Fruit fly (Drosophila melanogaster) whole organism, embryonic: ENCODE data around the gene CG13012.

ENCODE experiments used
- Adf1 ChIP-seq: fragments of 200-800 bp; sonication (Bioruptor generic); IDR thresholded peaks from 2 replicates; pipeline ENCODE4 v1.3.6; 2022; ENCODE audit warnings: missing biosample characterization, missing genetic modification characterization
- Bteb2 ChIP-seq: fragments of 200-800 bp; sonication (Bioruptor generic); optimal IDR thresholded peaks from 2 replicates; lab custom pipeline; 2016; ENCODE audit warnings: missing biosample characterization, missing genetic modification characterization
- CG10209 ChIP-seq: fragments of 200-800 bp; sonication (Bioruptor generic); optimal IDR thresholded peaks from 3 replicates; lab custom pipeline; 2017; ENCODE audit warnings: missing biosample characterization, mild to moderate bottlenecking, missing genetic modification characterization, missing genetic modification reagents
- CG10979 ChIP-seq: fragments of 200-800 bp; sonication (Bioruptor generic); optimal IDR thresholded peaks from 2 replicates; lab custom pipeline; 2018; ENCODE audit warnings: missing biosample characterization, mild to moderate bottlenecking, missing genetic modification characterization, moderate library complexity
- CG11398 ChIP-seq: fragments of 200-800 bp; sonication (Bioruptor generic); optimal IDR thresholded peaks from 2 replicates; lab custom pipeline; 2016; ENCODE audit warnings: missing biosample characterization, missing genetic modification characterization
- CG12659 ChIP-seq: fragments of 200-800 bp; sonication (Bioruptor generic); optimal IDR thresholded peaks from 3 replicates; lab custom pipeline; 2017; ENCODE audit warnings: mild to moderate bottlenecking, missing biosample characterization, missing genetic modification reagents, missing genetic modification characterization
- CG12769 ChIP-seq: fragments of 200-800 bp; sonication (Bioruptor generic); optimal IDR thresholded peaks from 2 replicates; lab custom pipeline; 2019; ENCODE audit warnings: missing biosample characterization, mild to moderate bottlenecking, missing genetic modification characterization, moderate library complexity
- CG13894 ChIP-seq: fragments of 200-800 bp; sonication (Bioruptor generic); optimal IDR thresholded peaks from 3 replicates; lab custom pipeline; 2018; ENCODE audit warnings: missing biosample characterization, mild to moderate bottlenecking, missing genetic modification characterization, moderate library complexity
- CG15696 ChIP-seq: fragments of 200-800 bp; sonication (Bioruptor generic); optimal IDR thresholded peaks from 2 replicates; lab custom pipeline; 2019; ENCODE audit warnings: missing biosample characterization, mild to moderate bottlenecking, missing genetic modification characterization, moderate library complexity
- CG1792 ChIP-seq: fragments of 200-800 bp; sonication (Bioruptor generic); optimal IDR thresholded peaks from 2 replicates; lab custom pipeline; 2016; ENCODE audit warnings: missing biosample characterization, missing genetic modification characterization
- CG1832 ChIP-seq: fragments of 200-800 bp; sonication (Bioruptor generic); optimal IDR thresholded peaks from 2 replicates; lab custom pipeline; 2017; ENCODE audit warnings: missing biosample characterization, mild to moderate bottlenecking, missing genetic modification characterization, inconsistent platforms
- CG18619 ChIP-seq: fragments of 200-800 bp; sonication (Bioruptor generic); optimal IDR thresholded peaks from 3 replicates; lab custom pipeline; 2017; ENCODE audit warnings: missing biosample characterization, mild to moderate bottlenecking, missing genetic modification characterization
- CG2889 ChIP-seq: fragments of 200-800 bp; sonication (Bioruptor generic); IDR thresholded peaks from 3 replicates; pipeline ENCODE4 v1.3.6; 2022; ENCODE audit warnings: missing biosample characterization, missing genetic modification characterization
- CG32532 ChIP-seq: fragments of 200-800 bp; sonication (Bioruptor generic); IDR thresholded peaks from 2 replicates; pipeline ENCODE4 v1.3.6; 2022; ENCODE audit warnings: missing biosample characterization, missing genetic modification characterization
- CG34422 ChIP-seq: fragments of 200-800 bp; sonication (Bioruptor generic); IDR thresholded peaks from 3 replicates; pipeline ENCODE4 v1.3.6; 2022; ENCODE audit warnings: missing biosample characterization, missing genetic modification characterization
- CG6765 ChIP-seq: fragments of 200-800 bp; sonication (Bioruptor generic); optimal IDR thresholded peaks from 3 replicates; lab custom pipeline; 2017; ENCODE audit warnings: missing biosample characterization, mild to moderate bottlenecking, missing genetic modification characterization
- CG8359 ChIP-seq: fragments of 200-800 bp; sonication (Bioruptor generic); optimal IDR thresholded peaks from 2 replicates; lab custom pipeline; 2017; ENCODE audit warnings: missing biosample characterization, mild to moderate bottlenecking, missing genetic modification characterization, borderline replicate concordance
- CG9817 ChIP-seq: fragments of 200-800 bp; sonication (Bioruptor generic); optimal IDR thresholded peaks from 2 replicates; lab custom pipeline; 2018; ENCODE audit warnings: missing biosample characterization, mild to moderate bottlenecking, missing genetic modification characterization, moderate library complexity
- CG9876 ChIP-seq: fragments of 200-800 bp; sonication (Bioruptor generic); optimal IDR thresholded peaks from 2 replicates; lab custom pipeline; 2016; ENCODE audit warnings: missing biosample characterization, missing genetic modification characterization
- CTCF ChIP-seq: fragments of 200-800 bp; sonication (Bioruptor generic); optimal IDR thresholded peaks from 2 replicates; lab custom pipeline; 2017; ENCODE audit warnings: missing biosample characterization, mild to moderate bottlenecking, missing genetic modification characterization, moderate library complexity
- CoRest ChIP-seq: fragments of 200-800 bp; sonication (Bioruptor generic); optimal IDR thresholded peaks from 3 replicates; lab custom pipeline; 2018; ENCODE audit warnings: missing biosample characterization, mild to moderate bottlenecking, missing genetic modification characterization, moderate library complexity
- Dbx ChIP-seq: fragments of 200-800 bp; sonication (Bioruptor generic); IDR thresholded peaks from 3 replicates; pipeline ENCODE4 v1.3.6; 2022; ENCODE audit warnings: missing biosample characterization, missing genetic modification characterization
- Dip2 ChIP-seq: fragments of 200-800 bp; sonication (Bioruptor generic); IDR thresholded peaks from 2 replicates; pipeline ENCODE4 v1.3.6; 2022; ENCODE audit warnings: missing biosample characterization, missing genetic modification characterization
- Hr51 ChIP-seq, 2 experiments: fragments of 200-800 bp; sonication (Bioruptor generic); optimal IDR thresholded peaks; 2 replicates in 1 of 2; 3 replicates in 1 of 2; lab custom pipeline; 2016 to 2018; ENCODE audit warnings: missing biosample characterization in 2 of 2, missing genetic modification characterization in 2 of 2, mild to moderate bottlenecking in 1 of 2, moderate library complexity in 1 of 2
- Med ChIP-seq: fragments of 200-800 bp; sonication (Bioruptor generic); peaks from one replicate; lab custom pipeline; 2016; ENCODE audit warnings: missing biosample characterization, missing genetic modification characterization, mild to moderate bottlenecking, inconsistent platforms, moderate library complexity
- Mrtf ChIP-seq: fragments of 200-800 bp; sonication (Bioruptor generic); IDR thresholded peaks from 3 replicates; pipeline ENCODE4 v1.3.6; 2022; ENCODE audit warnings: missing biosample characterization, missing genetic modification characterization
- abd-A ChIP-seq: fragments of 200-800 bp; sonication (Bioruptor generic); optimal IDR thresholded peaks from 3 replicates; lab custom pipeline; 2019; ENCODE audit warnings: missing biosample characterization, mild to moderate bottlenecking, missing genetic modification characterization, moderate library complexity
- aop ChIP-seq: fragments of 200-800 bp; sonication (Bioruptor generic); IDR thresholded peaks from 2 replicates; pipeline ENCODE4 v1.3.6; 2022; ENCODE audit warnings: missing biosample characterization, missing genetic modification characterization
- bbx ChIP-seq: fragments of 200-800 bp; sonication (Bioruptor generic); IDR thresholded peaks from 2 replicates; pipeline ENCODE4 v1.3.6; 2022; ENCODE audit warnings: missing biosample characterization, missing genetic modification characterization; ENCODE audit not compliant: partially characterized antibody
- caup ChIP-seq: fragments of 200-800 bp; sonication (Bioruptor generic); optimal IDR thresholded peaks from 3 replicates; lab custom pipeline; 2017; ENCODE audit warnings: missing biosample characterization, mild to moderate bottlenecking, missing genetic modification characterization, moderate library complexity; ENCODE audit not compliant: severe bottlenecking
- cg ChIP-seq: fragments of 200-800 bp; sonication (Bioruptor generic); optimal IDR thresholded peaks from 3 replicates; lab custom pipeline; 2019; ENCODE audit warnings: missing biosample characterization, mild to moderate bottlenecking, missing genetic modification characterization, moderate library complexity
- chinmo ChIP-seq: fragments of 200-800 bp; sonication (Bioruptor generic); IDR thresholded peaks from 4 replicates; pipeline ENCODE4 v1.3.6; 2022; ENCODE audit warnings: missing biosample characterization, missing genetic modification characterization; ENCODE audit not compliant: partially characterized antibody
- ci ChIP-seq: fragments of 200-800 bp; sonication (Bioruptor generic); IDR thresholded peaks from 3 replicates; pipeline ENCODE4 v1.3.6; 2022; ENCODE audit warnings: missing biosample characterization, missing genetic modification characterization
- crol ChIP-seq: fragments of 200-800 bp; sonication (Bioruptor generic); IDR thresholded peaks from 2 replicates; pipeline ENCODE4 v1.3.6; 2022; ENCODE audit warnings: missing biosample characterization, missing genetic modification characterization
- ems ChIP-seq: fragments of 200-800 bp; sonication (Bioruptor generic); optimal IDR thresholded peaks from 3 replicates; lab custom pipeline; 2016; ENCODE audit warnings: missing biosample characterization, missing genetic modification characterization
- fu2 ChIP-seq: fragments of 200-800 bp; sonication (Bioruptor generic); optimal IDR thresholded peaks from 2 replicates; lab custom pipeline; 2016; ENCODE audit warnings: missing biosample characterization, missing genetic modification characterization
- gcm2 ChIP-seq: fragments of 200-800 bp; sonication (Bioruptor generic); optimal IDR thresholded peaks from 2 replicates; lab custom pipeline; 2016; ENCODE audit warnings: missing biosample characterization, missing genetic modification characterization
- grn ChIP-seq: fragments of 200-800 bp; sonication (Bioruptor generic); optimal IDR thresholded peaks from 3 replicates; lab custom pipeline; 2017; ENCODE audit warnings: missing biosample characterization, missing genetic modification characterization
- jigr1 ChIP-seq: fragments of 200-800 bp; sonication (Bioruptor generic); IDR thresholded peaks from 3 replicates; pipeline ENCODE4 v1.3.6; 2022; ENCODE audit warnings: missing biosample characterization, missing genetic modification characterization
- kni ChIP-seq: fragments of 200-800 bp; sonication (Bioruptor generic); optimal IDR thresholded peaks from 3 replicates; lab custom pipeline; 2017; ENCODE audit warnings: mild to moderate bottlenecking, missing biosample characterization, missing genetic modification reagents, missing genetic modification characterization
- nom ChIP-seq: fragments of 200-800 bp; sonication (Bioruptor generic); optimal IDR thresholded peaks from 2 replicates; lab custom pipeline; 2017; ENCODE audit warnings: missing biosample characterization, missing genetic modification characterization, mild to moderate bottlenecking, moderate library complexity, missing genetic modification reagents
- prd ChIP-seq, 3 experiments: fragments of >200 bp in 2 of 3; fragments of 200-800 bp in 1 of 3; sonication (Bioruptor generic) in 1 of 3; optimal IDR thresholded peaks in 2 of 3; IDR thresholded peaks in 1 of 3; 2 replicates in 2 of 3; 3 replicates in 1 of 3; pipeline versions ENCODE4 v1.3.6 to Lab custom; 2017 to 2022; ENCODE audit warnings: missing biosample characterization in 1 of 3, missing genetic modification characterization in 1 of 3
- tap ChIP-seq: fragments of 200-800 bp; optimal IDR thresholded peaks from 3 replicates; lab custom pipeline; 2019; ENCODE audit warnings: missing biosample characterization, mild to moderate bottlenecking, missing genetic modification characterization, moderate library complexity
- trem ChIP-seq: fragments of 200-800 bp; optimal IDR thresholded peaks from 3 replicates; lab custom pipeline; 2019; ENCODE audit warnings: missing biosample characterization, mild to moderate bottlenecking, missing genetic modification characterization, moderate library complexity
- twi ChIP-seq: fragments of 200-800 bp; optimal IDR thresholded peaks from 2 replicates; lab custom pipeline; 2019; ENCODE audit warnings: missing biosample characterization, mild to moderate bottlenecking, missing genetic modification characterization, moderate library complexity
- vfl ChIP-seq: fragments of 200-800 bp; sonication (Bioruptor generic); optimal IDR thresholded peaks from 2 replicates; lab custom pipeline; 2016; ENCODE audit warnings: missing biosample characterization, missing genetic modification characterization
- z ChIP-seq: fragments of 200-800 bp; sonication (Bioruptor generic); IDR thresholded peaks from 3 replicates; pipeline ENCODE4 v1.3.6; 2022; ENCODE audit warnings: missing biosample characterization, missing genetic modification characterization

Gene CG13012

dm6 chrX:16624519-16624918 lies 52.0 kb downstream of the CG13012 start:
- TF ChIP-seq CTCF (GFP tag; lab: Kevin White, UChicago) (peak; percentile 89), bbx (GFP tag; lab: Robert Waterston, UW) (no peak), CG10979 (tag; lab: Kevin White, UChicago) (peak; percentile 40), z (GFP tag; lab: Robert Waterston, UW) (peak; percentile 34; the same call in 1 of the 3 replicates), Med (GFP tag; lab: Kevin White, UChicago) (peak; percentile 12)

dm6 chrX:16623524-16623923 lies 53.0 kb downstream of the CG13012 start:
- TF ChIP-seq grn (GFP tag; lab: Kevin White, UChicago) (peak; percentile 16), CG13894 (tag; lab: Kevin White, UChicago) (peak; percentile 80), CG18619 (no peak), Med (GFP tag; lab: Kevin White, UChicago) (peak; percentile 22), chinmo (GFP tag; lab: Robert Waterston, UW) (peak; percentile 41; the same call in 1 of the 4 replicates), CG11398 (GFP tag; lab: Kevin White, UChicago) (no peak), abd-A (tag; lab: Kevin White, UChicago) (peak; percentile 63), CoRest (tag; lab: Kevin White, UChicago) (no peak)

dm6 chrX:16621462-16621861 lies 55.1 kb downstream of the CG13012 start, which contains the start of gene CG9782:
Gene CG9782 (minus strand): TSS chrX:16621589.
- TF ChIP-seq CG12769 (tag; lab: Kevin White, UChicago) (peak; percentile 80), Adf1 (GFP tag; lab: Robert Waterston, UW) (peak; percentile 81), CG32532 (GFP tag; lab: Robert Waterston, UW) (peak; percentile 29; the same call in 1 of the 2 replicates), ci (GFP tag; lab: Robert Waterston, UW) (peak; percentile 51; the same call in 2 of the 3 replicates), crol (GFP tag; lab: Robert Waterston, UW) (peak; percentile 84), CoRest (tag; lab: Kevin White, UChicago) (no peak), CG15696 (tag; lab: Kevin White, UChicago) (no peak), CG9817 (tag; lab: Kevin White, UChicago) (no peak), CG6765 (no peak), CG34422 (GFP tag; lab: Robert Waterston, UW) (no peak), Mrtf (GFP tag; lab: Robert Waterston, UW) (no peak), CG12659 (GFP tag; lab: Kevin White, UChicago) (no peak), Dbx (0 out of 3 replicates have a peak, but pooled peaks have one; percentile 16), twi (no peak), Bteb2 (GFP tag; lab: Kevin White, UChicago) (no peak), cg (GFP tag; lab: Kevin White, UChicago) (no peak), gcm2 (GFP tag; lab: Kevin White, UChicago) (no peak), prd (optimal IDR thresholded peaks at IDR 0.05; lab: Kevin White, UChicago) (no peak), prd (GFP tag; IDR thresholded peaks at IDR 0.05; lab: Robert Waterston, UW) (no peak), trem (tag; lab: Kevin White, UChicago) (no peak), CG2889 (GFP tag; lab: Robert Waterston, UW) (no peak), CG10209 (GFP tag; lab: Kevin White, UChicago) (no peak), CG8359 (no peak), CG1832 (no peak), Dip2 (GFP tag; lab: Robert Waterston, UW) (no peak), Hr51 (GFP tag; optimal IDR thresholded peaks at IDR 0.05; lab: Kevin White, UChicago) (no peak), aop (GFP tag; lab: Robert Waterston, UW) (no peak), fu2 (GFP tag; lab: Kevin White, UChicago) (no peak), ems (GFP tag; lab: Kevin White, UChicago) (no peak), caup (GFP tag; lab: Kevin White, UChicago) (no peak), nom (GFP tag; lab: Kevin White, UChicago) (no peak), jigr1 (GFP tag; lab: Robert Waterston, UW) (no peak), CG13894 (tag; lab: Kevin White, UChicago) (peak; percentile 44), tap (tag; lab: Kevin White, UChicago) (no peak), kni (GFP tag; lab: Kevin White, UChicago) (no peak), CG1792 (GFP tag; lab: Kevin White, UChicago) (no peak), CG9876 (GFP tag; lab: Kevin White, UChicago) (no peak), vfl (GFP tag; lab: Kevin White, UChicago) (no peak)
